Fruit fly (Drosophila melanogaster): ENCODE data around the gene dac.

Gene dac

DNA sequence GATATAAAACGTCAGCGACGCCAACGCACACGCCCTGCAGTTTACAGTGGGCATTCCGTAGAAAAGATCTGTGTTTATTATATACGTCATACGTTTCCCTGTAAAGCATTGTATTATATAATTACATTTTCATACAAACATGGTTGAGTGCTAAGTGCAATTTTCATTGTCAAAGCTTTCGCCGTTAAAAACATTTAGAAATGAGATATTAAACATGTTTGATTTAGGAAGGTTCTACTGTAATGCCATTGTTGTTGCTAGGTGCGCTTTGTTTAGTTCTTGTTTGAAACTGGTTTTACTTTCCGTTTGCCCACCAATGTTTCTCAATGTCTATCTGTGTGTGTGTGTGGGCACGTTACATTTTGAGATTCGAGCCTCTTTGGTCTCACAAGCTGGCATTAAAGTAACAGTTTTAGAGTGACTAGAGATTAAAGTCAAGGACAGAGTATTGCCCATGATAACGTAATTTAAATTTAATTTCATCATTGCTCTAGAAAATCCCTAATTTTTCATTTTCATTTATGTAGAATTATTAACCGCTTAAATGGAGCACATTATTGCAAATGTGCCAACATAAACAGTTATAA lies 6.9 kb upstream of the dac start (continued):
- TF ChIP-seq dpn (GFP tag; optimal IDR thresholded peaks at IDR 0.05): peak; percentile 44 to 79
- TF ChIP-seq CG6765 (GFP tag; optimal IDR thresholded peaks at IDR 0.05): peak; percentile 53
- TF ChIP-seq Trl (optimal IDR thresholded peaks at IDR 0.05): no peak
- peak; percentile 34 for TF ChIP-seq Trl (GFP tag; optimal IDR thresholded peaks at IDR 0.05)
- TF ChIP-seq Meics (GFP tag; optimal IDR thresholded peaks at IDR 0.05): peak; percentile 63
- TF ChIP-seq CG31365 (tag; optimal IDR thresholded peaks at IDR 0.05): peak; percentile 26
- no peak for TF ChIP-seq Sry-δ (GFP tag; optimal IDR thresholded peaks at IDR 0.05)
- TF ChIP-seq croc (GFP tag; conservative IDR thresholded peaks at IDR 0.05): peak; percentile 51; the same call in 2 of the 3 replicates
- peak; percentile 93 for TF ChIP-seq row (GFP tag; IDR thresholded peaks at IDR 0.05)
- TF ChIP-seq gcm2 (GFP tag; optimal IDR thresholded peaks at IDR 0.05): peak; percentile 60
- TF ChIP-seq CG10147 (GFP tag; optimal IDR thresholded peaks at IDR 0.05): peak; percentile 54
- TF ChIP-seq CG10979 (tag; optimal IDR thresholded peaks at IDR 0.05): peak; percentile 83
- peak; percentile 37 for TF ChIP-seq Camta (GFP tag; optimal IDR thresholded peaks at IDR 0.05)
- TF ChIP-seq Max (GFP tag; optimal IDR thresholded peaks at IDR 0.05): peak; percentile 74
- TF ChIP-seq Myb (GFP tag; optimal IDR thresholded peaks at IDR 0.05): peak; percentile 48
- TF ChIP-seq CG18262 (tag; optimal IDR thresholded peaks at IDR 0.05): peak; percentile 84
- TF ChIP-seq CG9727 (GFP tag; optimal IDR thresholded peaks at IDR 0.05): peak; percentile 90
- peak; percentile 71 for TF ChIP-seq CG2202 (tag; optimal IDR thresholded peaks at IDR 0.05)
- peak; percentile 79 for TF ChIP-seq tgo (GFP tag; IDR thresholded peaks at IDR 0.05)
- peak; percentile 77 for TF ChIP-seq Hmr (GFP tag; optimal IDR thresholded peaks at IDR 0.05)
- TF ChIP-seq seq (GFP tag; IDR thresholded peaks at IDR 0.05): peak; percentile 64; the same call in 1 of the 2 replicates
- peak; percentile 28 for TF ChIP-seq CG4328 (GFP tag; optimal IDR thresholded peaks at IDR 0.05)
- TF ChIP-seq CG2678 (tag; optimal IDR thresholded peaks at IDR 0.05): peak; percentile 87
- peak; percentile 8 for TF ChIP-seq dm (GFP tag; optimal IDR thresholded peaks at IDR 0.05)
- TF ChIP-seq Atf6 (GFP tag; IDR thresholded peaks at IDR 0.05): peak; percentile 70
- no peak for TF ChIP-seq CG18011 (GFP tag; optimal IDR thresholded peaks at IDR 0.05)
- TF ChIP-seq CG6272 (GFP tag; IDR thresholded peaks at IDR 0.05): peak; percentile 63
- TF ChIP-seq Lpt (GFP tag; optimal IDR thresholded peaks at IDR 0.05): no peak
- peak; percentile 54 for TF ChIP-seq CG6683 (GFP tag; optimal IDR thresholded peaks at IDR 0.05)
- no peak for TF ChIP-seq gfzf (GFP tag; optimal IDR thresholded peaks at IDR 0.05)
- TF ChIP-seq Nf-YC (tag; optimal IDR thresholded peaks at IDR 0.05): peak; percentile 70
- TF ChIP-seq CG10267 (tag; optimal IDR thresholded peaks at IDR 0.05): peak; percentile 77
- peak; percentile 62 for TF ChIP-seq CG4730 (GFP tag; IDR thresholded peaks at IDR 0.05)
- peak; percentile 61 for TF ChIP-seq CG1792 (GFP tag; optimal IDR thresholded peaks at IDR 0.05)
- TF ChIP-seq CG10959 (GFP tag; IDR thresholded peaks at IDR 0.05): peak; percentile 64
- TF ChIP-seq zen2 (GFP tag; IDR thresholded peaks at IDR 0.05; ENCODE audit: partially characterized antibody): no peak
- TF ChIP-seq ash1 (GFP tag; optimal IDR thresholded peaks at IDR 0.05): no peak
- no peak for TF ChIP-seq Bgb (GFP tag; IDR thresholded peaks at IDR 0.05; ENCODE audit: partially characterized antibody)
- TF ChIP-seq pb (GFP tag; optimal IDR thresholded peaks at IDR 0.05): peak; percentile 38
- peak; percentile 76 for TF ChIP-seq CG17361 (GFP tag; IDR thresholded peaks at IDR 0.05)
- peak; percentile 62; the same call in 1 of the 3 replicates for TF ChIP-seq CG11456 (GFP tag; IDR thresholded peaks at IDR 0.05)
- peak; percentile 65 for TF ChIP-seq chn (GFP tag; optimal IDR thresholded peaks at IDR 0.05)
- peak; percentile 51 for TF ChIP-seq Bteb2 (GFP tag; optimal IDR thresholded peaks at IDR 0.05)
- TF ChIP-seq CG13123 (GFP tag; optimal IDR thresholded peaks at IDR 0.05): peak; percentile 51
- TF ChIP-seq pnt (GFP tag; optimal IDR thresholded peaks at IDR 0.05): peak; percentile 21
- TF ChIP-seq z (GFP tag; IDR thresholded peaks at IDR 0.05): no peak
- TF ChIP-seq so (GFP tag; IDR thresholded peaks at IDR 0.05): peak; percentile 53; the same call in 1 of the 3 replicates
- 0 out of 2 replicates have a peak, but pooled peaks have one; percentile 12 for TF ChIP-seq Adf1 (GFP tag; IDR thresholded peaks at IDR 0.05)
- no peak for TF ChIP-seq vfl (GFP tag; optimal IDR thresholded peaks at IDR 0.05)
- TF ChIP-seq CG33213 (GFP tag; optimal IDR thresholded peaks at IDR 0.05): peak; percentile 44
- TF ChIP-seq bcd (GFP tag; optimal IDR thresholded peaks at IDR 0.05): peak; percentile 56

All from whole organism, embryonic.